Fruit fly (Drosophila melanogaster) whole organism, embryonic: Measurements from ENCODE around the gene Sdhaf3.

Source experiments
- Adf1 ChIP-seq: fragments of 200-800 bp; sonication (Bioruptor generic); IDR thresholded peaks from 2 replicates; pipeline ENCODE4 v1.3.6; 2022; ENCODE audit warnings: missing biosample characterization, missing genetic modification characterization
- Bgb ChIP-seq: fragments of 200-800 bp; sonication (Bioruptor generic); IDR thresholded peaks from 2 replicates; pipeline ENCODE4 v1.3.6; 2022; ENCODE audit warnings: missing biosample characterization, missing genetic modification characterization; ENCODE audit not compliant: partially characterized antibody
- Blimp-1 ChIP-seq: fragments of 200-800 bp; sonication (Bioruptor generic); optimal IDR thresholded peaks from 3 replicates; lab custom pipeline; 2018; ENCODE audit warnings: missing biosample characterization, missing genetic modification characterization, mild to moderate bottlenecking, moderate library complexity, missing genetic modification reagents
- CG10147 ChIP-seq: fragments of 200-800 bp; sonication (Bioruptor generic); optimal IDR thresholded peaks from 2 replicates; lab custom pipeline; 2019; ENCODE audit warnings: missing biosample characterization, mild to moderate bottlenecking, missing genetic modification characterization, moderate library complexity
- CG1024 ChIP-seq: fragments of 200-800 bp; sonication (Bioruptor generic); IDR thresholded peaks from 2 replicates; pipeline ENCODE4 v1.3.6; 2022; ENCODE audit warnings: missing biosample characterization, missing genetic modification characterization
- CG10267 ChIP-seq: fragments of 200-800 bp; sonication (Bioruptor generic); optimal IDR thresholded peaks from 2 replicates; lab custom pipeline; 2018; ENCODE audit warnings: missing biosample characterization, mild to moderate bottlenecking, missing genetic modification characterization, moderate library complexity
- CG12155 ChIP-seq: fragments of 200-800 bp; sonication (Bioruptor generic); optimal IDR thresholded peaks from 3 replicates; lab custom pipeline; 2016; ENCODE audit warnings: missing biosample characterization, missing genetic modification characterization
- CG12744 ChIP-seq: fragments of 200-800 bp; sonication (Bioruptor generic); optimal IDR thresholded peaks from 2 replicates; lab custom pipeline; 2016; ENCODE audit warnings: missing biosample characterization, missing genetic modification characterization
- CG14965 ChIP-seq: fragments of 200-800 bp; sonication (Bioruptor generic); optimal IDR thresholded peaks from 2 replicates; lab custom pipeline; 2016; ENCODE audit warnings: missing biosample characterization, missing genetic modification characterization, borderline replicate concordance
- CG15479 ChIP-seq: fragments of 200-800 bp; sonication (Bioruptor generic); optimal IDR thresholded peaks from 3 replicates; lab custom pipeline; 2019; ENCODE audit warnings: missing biosample characterization, mild to moderate bottlenecking, missing genetic modification characterization, moderate library complexity
- CG15514 ChIP-seq: fragments of 200-800 bp; sonication (Bioruptor generic); optimal IDR thresholded peaks from 3 replicates; lab custom pipeline; 2017; ENCODE audit warnings: missing biosample characterization, missing genetic modification characterization, mild to moderate bottlenecking, moderate library complexity, missing genetic modification reagents
- CG17802 ChIP-seq: fragments of 200-800 bp; sonication (Bioruptor generic); optimal IDR thresholded peaks from 2 replicates; lab custom pipeline; 2018; ENCODE audit warnings: missing biosample characterization, mild to moderate bottlenecking, missing genetic modification characterization, moderate library complexity
- CG18764 ChIP-seq: fragments of 200-800 bp; sonication (Bioruptor generic); optimal IDR thresholded peaks from 3 replicates; lab custom pipeline; 2016; ENCODE audit warnings: missing biosample characterization, missing genetic modification characterization
- CG2202 ChIP-seq: fragments of 200-800 bp; sonication (Bioruptor generic); optimal IDR thresholded peaks from 2 replicates; lab custom pipeline; 2018; ENCODE audit warnings: missing biosample characterization, mild to moderate bottlenecking, missing genetic modification characterization
- CG3281 ChIP-seq: fragments of 200-800 bp; sonication (Bioruptor generic); optimal IDR thresholded peaks from 3 replicates; lab custom pipeline; 2017; ENCODE audit warnings: missing biosample characterization, mild to moderate bottlenecking, missing genetic modification characterization
- CG3407 ChIP-seq: fragments of 200-800 bp; sonication (Bioruptor generic); optimal IDR thresholded peaks from 2 replicates; lab custom pipeline; 2018; ENCODE audit warnings: missing biosample characterization, mild to moderate bottlenecking, missing genetic modification characterization
- CG3726 ChIP-seq: fragments of 200-800 bp; sonication (Bioruptor generic); IDR thresholded peaks from 3 replicates; pipeline ENCODE4, ENCODE4 v1.3.6; 2022; ENCODE audit warnings: missing biosample characterization, missing genetic modification characterization
- CG7987 ChIP-seq: fragments of 200-800 bp; sonication (Bioruptor generic); optimal IDR thresholded peaks from 2 replicates; lab custom pipeline; 2018; ENCODE audit warnings: missing biosample characterization, mild to moderate bottlenecking, missing genetic modification characterization, moderate library complexity
- CG9817 ChIP-seq: fragments of 200-800 bp; sonication (Bioruptor generic); optimal IDR thresholded peaks from 2 replicates; lab custom pipeline; 2018; ENCODE audit warnings: missing biosample characterization, mild to moderate bottlenecking, missing genetic modification characterization, moderate library complexity
- CTCF ChIP-seq: fragments of 200-800 bp; sonication (Bioruptor generic); optimal IDR thresholded peaks from 2 replicates; lab custom pipeline; 2017; ENCODE audit warnings: missing biosample characterization, mild to moderate bottlenecking, missing genetic modification characterization, moderate library complexity
- CoRest ChIP-seq: fragments of 200-800 bp; sonication (Bioruptor generic); optimal IDR thresholded peaks from 3 replicates; lab custom pipeline; 2018; ENCODE audit warnings: missing biosample characterization, mild to moderate bottlenecking, missing genetic modification characterization, moderate library complexity
- CrebB ChIP-seq: fragments of 200-800 bp; sonication (Bioruptor generic); optimal IDR thresholded peaks from 3 replicates; lab custom pipeline; 2018; ENCODE audit warnings: missing biosample characterization, mild to moderate bottlenecking, missing genetic modification characterization
- D19B ChIP-seq: fragments of 200-800 bp; sonication (Bioruptor generic); optimal IDR thresholded peaks from 2 replicates; lab custom pipeline; 2017; ENCODE audit warnings: missing biosample characterization, mild to moderate bottlenecking, missing genetic modification characterization
- Dek ChIP-seq: fragments of 200-800 bp; sonication (Bioruptor generic); optimal IDR thresholded peaks from 3 replicates; lab custom pipeline; 2019; ENCODE audit warnings: missing biosample characterization, mild to moderate bottlenecking, missing genetic modification characterization, moderate library complexity
- GATAe ChIP-seq: fragments of 200-800 bp; sonication (Bioruptor generic); conservative IDR thresholded peaks from 2 replicates; pipeline ENCODE4 v1.3.6; 2022; ENCODE audit warnings: missing biosample characterization, missing genetic modification characterization
- Gsc ChIP-seq: fragments of 200-800 bp; sonication (Bioruptor generic); IDR thresholded peaks from 2 replicates; pipeline ENCODE4 v1.3.6; 2022; ENCODE audit warnings: missing biosample characterization, missing genetic modification characterization
- MBD-R2 ChIP-seq: fragments of 200-800 bp; sonication (Bioruptor generic); IDR thresholded peaks from 2 replicates; pipeline ENCODE4 v1.3.6; 2022; ENCODE audit warnings: missing biosample characterization, missing genetic modification characterization
- Mad ChIP-seq: fragments of 200-800 bp; sonication (Bioruptor generic); optimal IDR thresholded peaks from 2 replicates; lab custom pipeline; 2016; ENCODE audit warnings: missing biosample characterization, missing genetic modification characterization
- Meics ChIP-seq: fragments of 200-800 bp; sonication (Bioruptor generic); optimal IDR thresholded peaks from 2 replicates; lab custom pipeline; 2017; ENCODE audit warnings: missing biosample characterization, mild to moderate bottlenecking, missing genetic modification characterization
- Mes4 ChIP-seq: fragments of 200-800 bp; sonication (Bioruptor generic); optimal IDR thresholded peaks from 2 replicates; lab custom pipeline; 2016; ENCODE audit warnings: missing biosample characterization, missing genetic modification characterization
- Myb ChIP-seq: fragments of 200-800 bp; sonication (Bioruptor generic); optimal IDR thresholded peaks from 2 replicates; lab custom pipeline; 2016; ENCODE audit warnings: missing biosample characterization, missing genetic modification characterization
- Neu2 ChIP-seq: fragments of 200-800 bp; sonication (Bioruptor generic); optimal IDR thresholded peaks from 3 replicates; lab custom pipeline; 2016; ENCODE audit warnings: missing biosample characterization, missing genetic modification characterization, borderline replicate concordance
- Nf-YB ChIP-seq: fragments of 200-800 bp; sonication (Bioruptor generic); optimal IDR thresholded peaks from 3 replicates; lab custom pipeline; 2019; ENCODE audit warnings: missing biosample characterization, mild to moderate bottlenecking, missing genetic modification characterization, moderate library complexity
- Side ChIP-seq: fragments of 200-800 bp; sonication (Bioruptor generic); optimal IDR thresholded peaks from 2 replicates; lab custom pipeline; 2016; ENCODE audit warnings: missing biosample characterization, missing genetic modification characterization
- Sin3A ChIP-seq: fragments of >200 bp; optimal IDR thresholded peaks from 2 replicates; lab custom pipeline; 2018
- Sox102F ChIP-seq: fragments of 200-800 bp; sonication (Bioruptor generic); optimal IDR thresholded peaks from 2 replicates; lab custom pipeline; 2018; ENCODE audit warnings: missing biosample characterization, mild to moderate bottlenecking, missing genetic modification characterization, moderate library complexity
- Taf1 ChIP-seq: fragments of 200-800 bp; sonication (Bioruptor generic); IDR thresholded peaks from 2 replicates; pipeline ENCODE4 v1.3.6; 2022; ENCODE audit warnings: missing biosample characterization, missing genetic modification characterization
- Tbp ChIP-seq: fragments of >200 bp; optimal IDR thresholded peaks from 2 replicates; lab custom pipeline; 2018; ENCODE audit warnings: missing biosample characterization, missing genetic modification characterization
- YL-1 ChIP-seq: fragments of 200-800 bp; sonication (Bioruptor generic); optimal IDR thresholded peaks from 3 replicates; lab custom pipeline; 2017; ENCODE audit warnings: missing biosample characterization, mild to moderate bottlenecking, missing genetic modification characterization
- ac ChIP-seq: fragments of 200-800 bp; sonication (Bioruptor generic); optimal IDR thresholded peaks from 3 replicates; lab custom pipeline; 2017; ENCODE audit warnings: missing biosample characterization, mild to moderate bottlenecking, missing genetic modification characterization
- cato ChIP-seq: fragments of 200-800 bp; sonication (Bioruptor generic); optimal IDR thresholded peaks from 2 replicates; lab custom pipeline; 2016; ENCODE audit warnings: missing biosample characterization, missing genetic modification characterization, borderline replicate concordance
- gcm2 ChIP-seq: fragments of 200-800 bp; sonication (Bioruptor generic); optimal IDR thresholded peaks from 2 replicates; lab custom pipeline; 2016; ENCODE audit warnings: missing biosample characterization, missing genetic modification characterization
- gem ChIP-seq: fragments of 200-800 bp; sonication (Bioruptor generic); optimal IDR thresholded peaks from 2 replicates; lab custom pipeline; 2019; ENCODE audit warnings: missing biosample characterization, mild to moderate bottlenecking, missing genetic modification characterization, moderate library complexity
- gsb ChIP-seq: fragments of 200-800 bp; sonication (Bioruptor generic); IDR thresholded peaks from 2 replicates; pipeline ENCODE4 v1.3.6; 2022; ENCODE audit warnings: missing biosample characterization, missing genetic modification characterization
- lmd ChIP-seq: fragments of 200-800 bp; sonication (Bioruptor generic); IDR thresholded peaks from 2 replicates; pipeline ENCODE4 v1.3.6; 2022; ENCODE audit warnings: missing biosample characterization, missing genetic modification characterization
- oc ChIP-seq: fragments of 200-800 bp; sonication (Bioruptor generic); optimal IDR thresholded peaks from 2 replicates; lab custom pipeline; 2018; ENCODE audit warnings: missing biosample characterization, mild to moderate bottlenecking, missing genetic modification characterization, moderate library complexity
- p53 ChIP-seq: fragments of 200-800 bp; sonication (Bioruptor generic); optimal IDR thresholded peaks from 2 replicates; lab custom pipeline; 2016; ENCODE audit warnings: missing biosample characterization, missing genetic modification characterization
- pan ChIP-seq, 4 experiments: fragments of >200 bp in 3 of 4; fragments of 200-800 bp in 1 of 4; sonication (Bioruptor generic) in 1 of 4; optimal IDR thresholded peaks in 3 of 4; IDR thresholded peaks in 1 of 4; 2 replicates each; pipeline versions ENCODE4 v1.3.6 to Lab custom; 2017 to 2022; ENCODE audit warnings: missing biosample characterization in 2 of 4, missing genetic modification characterization in 2 of 4, mixed read lengths in 1 of 4
- sens-2 ChIP-seq: fragments of 200-800 bp; sonication (Bioruptor generic); IDR thresholded peaks from 2 replicates; pipeline ENCODE4 v1.3.6; 2022; ENCODE audit warnings: missing biosample characterization, missing genetic modification characterization
- so ChIP-seq: fragments of 200-800 bp; sonication (Bioruptor generic); IDR thresholded peaks from 3 replicates; pipeline ENCODE4 v1.3.6; 2022; ENCODE audit warnings: missing biosample characterization, missing genetic modification characterization

Sdhaf3 gene

dm6 chr3R:16497379-16497778 is 15.1 kb upstream of the Sdhaf3 start (continued):
- TF ChIP-seq CrebB (tag; lab: Kevin White, UChicago) (peak; percentile 37), so (GFP tag; lab: Robert Waterston, UW) (peak; percentile 78), gem (tag; lab: Kevin White, UChicago) (peak; percentile 92), CG15514 (GFP tag; lab: Kevin White, UChicago) (peak; percentile 73), CG17802 (peak; percentile 69), CG7987 (GFP tag; lab: Kevin White, UChicago) (peak; percentile 85), MBD-R2 (GFP tag; lab: Robert Waterston, UW) (peak; percentile 25; the same call in 1 of the 2 replicates), lmd (GFP tag; lab: Robert Waterston, UW) (peak; percentile 86), oc (tag; lab: Kevin White, UChicago) (peak; percentile 73), CG9817 (peak; percentile 83), Adf1 (GFP tag; lab: Robert Waterston, UW) (no peak), CG3726 (GFP tag; lab: Robert Waterston, UW) (peak; percentile 71; the same call in 1 of the 3 replicates), CG1024 (GFP tag; lab: Robert Waterston, UW) (peak; percentile 82), Meics (GFP tag; lab: Kevin White, UChicago) (peak; percentile 88), Bgb (GFP tag; lab: Robert Waterston, UW) (peak; percentile 26; the same call in 1 of the 2 replicates), ac (GFP tag; lab: Kevin White, UChicago) (peak; percentile 29), Blimp-1 (GFP tag; lab: Kevin White, UChicago) (peak; percentile 87), Mes4 (GFP tag; lab: Kevin White, UChicago) (peak; percentile 19), CG14965 (GFP tag; lab: Kevin White, UChicago) (no peak), Nf-YB (peak; percentile 54), D19B (peak; percentile 62), CG2202 (tag; lab: Kevin White, UChicago) (peak; percentile 64), CG12155 (GFP tag; lab: Kevin White, UChicago) (peak; percentile 64), Taf1 (peak; percentile 72), p53 (GFP tag; lab: Kevin White, UChicago) (peak; percentile 50), gsb (GFP tag; lab: Robert Waterston, UW) (peak; percentile 81), CTCF (GFP tag; lab: Kevin White, UChicago) (peak; percentile 100), gcm2 (GFP tag; lab: Kevin White, UChicago) (peak; percentile 39), Sox102F (GFP tag; lab: Kevin White, UChicago) (peak; percentile 92), CG18764 (GFP tag; lab: Kevin White, UChicago) (peak; percentile 80), CG10147 (GFP tag; lab: Kevin White, UChicago) (peak; percentile 76), CoRest (tag; lab: Kevin White, UChicago) (peak; percentile 82), GATAe (GFP tag; lab: Robert Waterston, UW) (peak; percentile 53; the same call in 1 of the 2 replicates), pan (optimal IDR thresholded peaks at IDR 0.05; lab: Kevin White, UChicago) (no peak), pan (GFP tag; optimal IDR thresholded peaks at IDR 0.05 in 1 of 2, IDR thresholded peaks at IDR 0.05 in 1 of 2) (peak in 1 of 2 experiments; percentile 88), CG12744 (peak; percentile 57), CG3281 (GFP tag; lab: Kevin White, UChicago) (peak; percentile 82), Side (peak; percentile 59), cato (peak; percentile 68), Neu2 (GFP tag; lab: Kevin White, UChicago) (no peak), Sin3A (lab: Kevin White, UChicago) (no peak), Mad (GFP tag; lab: Kevin White, UChicago) (peak; percentile 69), CG15479 (GFP tag; lab: Kevin White, UChicago) (no peak), CG10267 (tag; lab: Kevin White, UChicago) (peak; percentile 84), Tbp (GFP tag; lab: Kevin White, UChicago) (no peak), sens-2 (GFP tag; lab: Robert Waterston, UW) (peak; percentile 75; the same call in 1 of the 2 replicates), Gsc (GFP tag; lab: Robert Waterston, UW) (peak; percentile 68), YL-1 (peak; percentile 50), Myb (GFP tag; lab: Kevin White, UChicago) (peak; percentile 46), Dek (tag; lab: Kevin White, UChicago) (peak; percentile 87), CG3407 (peak; percentile 54)
